Worm (Caenorhabditis elegans): Measurements from ENCODE around the gene F43C11.3.

The F43C11.3 gene

ce11 chrII:2378465-2379009 lies 25.4 kb downstream of the F43C11.3 start:
- peak; percentile 97 for TF ChIP-seq aha-1 (tag)
- TF ChIP-seq ceh-28 (tag; optimal IDR thresholded peaks at IDR 0.05) = no peak
- peak in 1 of 2 experiments; percentile 30 for TF ChIP-seq mdl-1 (tag; optimal IDR thresholded peaks at IDR 0.05)
- peak; percentile 95 for TF ChIP-seq nhr-28 (tag; optimal IDR thresholded peaks at IDR 0.05)
- TF ChIP-seq tra-1 (GFP tag; IDR thresholded peaks at IDR 0.05) = peak; percentile 98
- TF ChIP-seq duxl-1 (tag; optimal IDR thresholded peaks at IDR 0.05; ENCODE audit: poor library complexity) = peak; percentile 77
- peak; percentile 77; the same call in 1 of the 2 replicates for TF ChIP-seq saeg-2 (GFP tag; IDR thresholded peaks at IDR 0.05)
- TF ChIP-seq nhr-48 (tag; optimal IDR thresholded peaks at IDR 0.05) = peak; percentile 95
- peak; percentile 29 for TF ChIP-seq spr-1 (tag; optimal IDR thresholded peaks at IDR 0.05)
- TF ChIP-seq spr-3 (GFP tag; optimal IDR thresholded peaks at IDR 0.05) = no peak
- peak; percentile 89 to 94 for TF ChIP-seq lsy-2 (tag; optimal IDR thresholded peaks at IDR 0.05)
- no peak for TF ChIP-seq vab-7 (GFP tag; IDR thresholded peaks at IDR 0.05)
- TF ChIP-seq gei-8 (GFP tag; optimal IDR thresholded peaks at IDR 0.05) = no peak
- TF ChIP-seq nhr-42 (GFP tag; IDR thresholded peaks at IDR 0.05) = peak; percentile 81
- TF ChIP-seq dmd-8 (GFP tag; IDR thresholded peaks at IDR 0.05) = no peak; the same call in 1 of the 2 replicates
- no peak for TF ChIP-seq lir-3 (tag; optimal IDR thresholded peaks at IDR 0.05)
- TF ChIP-seq aly-2 (tag; optimal IDR thresholded peaks at IDR 0.05) = no peak
- TF ChIP-seq lin-1 (GFP tag; IDR thresholded peaks at IDR 0.05) = peak; percentile 98
- no peak for TF ChIP-seq lin-15B (tag; optimal IDR thresholded peaks at IDR 0.05)
- TF ChIP-seq F10B5.3 (tag; optimal IDR thresholded peaks at IDR 0.05) = no peak
- no peak for TF ChIP-seq lin-39 (tag; optimal IDR thresholded peaks at IDR 0.05)
- TF ChIP-seq dmd-9 (GFP tag; IDR thresholded peaks at IDR 0.05) = no peak
- TF ChIP-seq dpl-1 (GFP tag; optimal IDR thresholded peaks at IDR 0.05) = peak; percentile 35
- peak; percentile 27 for TF ChIP-seq lin-13 (GFP tag; optimal IDR thresholded peaks at IDR 0.05)
- no peak for TF ChIP-seq mxl-2 (GFP tag; conservative IDR thresholded peaks at IDR 0.05)
- no peak for TF ChIP-seq D1046.2 (GFP tag; IDR thresholded peaks at IDR 0.05)
- TF ChIP-seq hlh-11 (tag; optimal IDR thresholded peaks at IDR 0.05) = peak; percentile 98
- TF ChIP-seq zfp-2 (tag; optimal IDR thresholded peaks at IDR 0.05) = no peak
- TF ChIP-seq nhr-41 (GFP tag; IDR thresholded peaks at IDR 0.05) = peak; percentile 93
- TF ChIP-seq daf-19 (GFP tag; conservative IDR thresholded peaks at IDR 0.05) = no peak
- no peak for TF ChIP-seq daf-12 (tag; optimal IDR thresholded peaks at IDR 0.05)
- TF ChIP-seq madf-5 (GFP tag; IDR thresholded peaks at IDR 0.05) = no peak
- peak; percentile 51; the same call in 1 of the 2 replicates for TF ChIP-seq mdt-29 (GFP tag; IDR thresholded peaks at IDR 0.05)
- TF ChIP-seq snpc-4 (tag; optimal IDR thresholded peaks at IDR 0.05) = no peak
- peak; percentile 60 for TF ChIP-seq nhr-10 (tag; optimal IDR thresholded peaks at IDR 0.05)
- TF ChIP-seq pha-4 (GFP tag; IDR thresholded peaks at IDR 0.05) = peak; percentile 92
- TF ChIP-seq pha-4 (tag; optimal IDR thresholded peaks at IDR 0.05) = no peak
- no peak for TF ChIP-seq skn-1 (tag; optimal IDR thresholded peaks at IDR 0.05)
- 0 out of 2 replicates have a peak, but pooled peaks have one; percentile 29 for TF ChIP-seq hmg-1.1 (GFP tag; IDR thresholded peaks at IDR 0.05)
- peak; percentile 97 for TF ChIP-seq nhr-102 (tag; optimal IDR thresholded peaks at IDR 0.05)
- peak; percentile 84; the same call in 1 of the 2 replicates for TF ChIP-seq ceh-20 (GFP tag; IDR thresholded peaks at IDR 0.05)
- TF ChIP-seq daf-16 (GFP tag; optimal IDR thresholded peaks at IDR 0.05) = peak in 1 of 2 experiments; percentile 98
- peak; percentile 94 for TF ChIP-seq daf-16 (tag; optimal IDR thresholded peaks at IDR 0.05)
- TF ChIP-seq F26F4.8 (GFP tag; conservative IDR thresholded peaks at IDR 0.05) = no peak
- no peak for TF ChIP-seq nhr-25 (tag; optimal IDR thresholded peaks at IDR 0.05; ENCODE audit: borderline replicate concordance, insufficient read depth)
- TF ChIP-seq dve-1 (tag; optimal IDR thresholded peaks at IDR 0.05; ENCODE audit: insufficient read depth) = peak; percentile 91
- TF ChIP-seq sdz-12 (GFP tag; optimal IDR thresholded peaks at IDR 0.05) = no peak
- TF ChIP-seq tag-97 (GFP tag; IDR thresholded peaks at IDR 0.05) = no peak
- no peak for TF ChIP-seq F37D6.2 (tag; optimal IDR thresholded peaks at IDR 0.05)
- peak; percentile 66 for TF ChIP-seq mxl-3 (GFP tag; optimal IDR thresholded peaks at IDR 0.05)
- TF ChIP-seq nhr-111 (GFP tag; optimal IDR thresholded peaks at IDR 0.05) = no peak

Measured in whole organism, L4 larva.